Fruit fly (Drosophila melanogaster) ovary, adult (tissue): ENCODE data around the gene Nin.

Experiments used
- CG17801 ChIP-seq: fragments of 200-800 bp; optimal IDR thresholded peaks from 2 replicates; lab custom pipeline; 2019; ENCODE audit warnings: missing biosample characterization, mild to moderate bottlenecking, missing genetic modification characterization, moderate library complexity; ENCODE audit not compliant: partially characterized antibody

Nin gene

dm6 chr2L:5228581-5229077 lies 49.7 kb downstream of the Nin start:
- TF ChIP-seq CG17801 (GFP tag; lab: Kevin White, UChicago): no peak

dm6 chr2L:5226891-5227554 lies 51.3 kb downstream of the Nin start:
- no peak for TF ChIP-seq CG17801 (GFP tag; lab: Kevin White, UChicago)

dm6 chr2L:5225547-5226213 lies 52.7 kb downstream of the Nin start:
- TF ChIP-seq CG17801 (GFP tag; lab: Kevin White, UChicago): no peak

- no peak for TF ChIP-seq CG17801 (GFP tag; lab: Kevin White, UChicago)
Observed at dm6 chr2L:5224724-5225319, 53.5 kb downstream of the Nin start.

- TF ChIP-seq CG17801 (GFP tag; lab: Kevin White, UChicago): no peak
Observed at dm6 chr2L:5223317-5223716, 55.0 kb downstream of the Nin start.
